Fruit fly (Drosophila melanogaster) whole organism, wandering third instar larva: ENCODE measurements around the gene acj6.

ENCODE experiments used
- Abd-B ChIP-seq: fragments of >200 bp; optimal IDR thresholded peaks from 2 replicates; lab custom pipeline; 2017; ENCODE audit warnings: missing biosample characterization, missing genetic modification characterization
- CG32264 ChIP-seq: fragments of 200-800 bp; sonication (Bioruptor generic); optimal IDR thresholded peaks from 2 replicates; lab custom pipeline; 2016; ENCODE audit warnings: missing biosample characterization, missing genetic modification characterization
- HLH106 ChIP-seq: fragments of 200-800 bp; optimal IDR thresholded peaks from 3 replicates; lab custom pipeline; 2019; ENCODE audit warnings: missing biosample characterization, mild to moderate bottlenecking, missing genetic modification characterization, moderate library complexity
- dmrt93B ChIP-seq: fragments of 200-800 bp; sonication (Bioruptor generic); optimal IDR thresholded peaks from 2 replicates; lab custom pipeline; 2018; ENCODE audit warnings: missing biosample characterization, mild to moderate bottlenecking, missing genetic modification characterization
- pan ChIP-seq: fragments of >200 bp; optimal IDR thresholded peaks from 2 replicates; lab custom pipeline; 2017
- rgr ChIP-seq: fragments of 200-800 bp; sonication (Bioruptor generic); optimal IDR thresholded peaks from 3 replicates; lab custom pipeline; 2016; ENCODE audit warnings: missing biosample characterization, mild to moderate bottlenecking, missing genetic modification characterization

- TF ChIP-seq dmrt93B (GFP tag; lab: Kevin White, UChicago), result no peak
- TF ChIP-seq Abd-B (GFP tag; lab: Kevin White, UChicago), result no peak
- no peak for TF ChIP-seq CG32264 (GFP tag; lab: Kevin White, UChicago)
- no peak for TF ChIP-seq HLH106 (tag; lab: Kevin White, UChicago)
- TF ChIP-seq rgr (GFP tag; lab: Kevin White, UChicago), result no peak
- TF ChIP-seq pan (lab: Kevin White, UChicago), result no peak
Measured at dm6 chrX:15387344-15387743, 8.5 kb upstream of the acj6 start.
